ENCODE assay signal across 2 worm cellular contexts in the genomic region with DNA sequence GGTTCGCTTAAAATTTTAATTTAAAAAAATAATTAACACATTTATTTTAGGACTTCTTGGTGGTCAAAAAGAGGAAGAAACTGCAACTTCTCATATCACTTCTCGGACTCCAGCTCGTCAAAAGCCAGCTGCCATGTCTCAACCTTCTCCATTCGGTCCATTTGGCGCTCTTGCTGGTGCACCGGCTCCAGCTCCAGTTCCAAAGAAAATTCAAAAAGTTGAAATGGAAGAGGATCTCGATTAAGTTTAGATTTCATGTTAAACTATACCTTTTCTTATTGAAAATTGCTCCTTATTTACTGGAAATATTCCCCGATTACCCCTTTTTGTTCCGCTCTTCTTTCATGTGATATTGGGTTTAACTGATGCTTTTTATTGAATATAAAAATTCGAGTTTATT.
TF ChIP-seq lines count a peak whose summit lies in the region.

No protein-coding gene starts in this region.

TF ChIP-seq in whole organism, L4 larva, 104 proteins besides CTCF, POLR2A, EP300 and RAD21:
- peak; percentile 93 for TF ChIP-seq aha-1 (tag; lab: Kevin White, UChicago)
- TF ChIP-seq lin-15B (tag; optimal IDR thresholded peaks at IDR 0.05; lab: Kevin White, UChicago), result no peak

TF ChIP-seq in whole organism, young adult, 124 proteins besides CTCF, POLR2A, EP300 and RAD21:
- no peak for TF ChIP-seq aptf-2 (GFP tag; conservative IDR thresholded peaks at IDR 0.05; lab: Robert Waterston, UW)
- TF ChIP-seq hrde-1 (tag; optimal IDR thresholded peaks at IDR 0.05; lab: Kevin White, UChicago; ENCODE audit: borderline replicate concordance), result peak; percentile 19
TF ChIP-seq in whole organism, young adult: peak in this region for 1.
